Worm (Caenorhabditis elegans) whole organism, L3 larva: ENCODE results near the gene B0034.1.

Experiments
- R02D3.7 ChIP-seq: fragments of 150-350 bp; optimal IDR thresholded peaks from 2 replicates; lab custom pipeline; 2014; ENCODE audit warnings: missing biosample characterization, missing genetic modification characterization
- ama-1 ChIP-seq: fragments of 150-350 bp; optimal IDR thresholded peaks from 2 replicates; lab custom pipeline; 2018
- ceh-16 ChIP-seq: sonication (generic microtip); optimal IDR thresholded peaks from 2 replicates; lab custom pipeline; 2017; ENCODE audit warnings: missing biosample characterization, missing genetic modification characterization
- ceh-28 ChIP-seq: fragments of 150-350 bp; optimal IDR thresholded peaks from 2 replicates; lab custom pipeline; 2014; ENCODE audit warnings: missing biosample characterization, missing genetic modification reagents, missing genetic modification characterization
- ceh-82 ChIP-seq: fragments of 150-350 bp; optimal IDR thresholded peaks from 2 replicates; lab custom pipeline; 2014; ENCODE audit warnings: missing biosample characterization, missing genetic modification characterization
- ceh-9 ChIP-seq: sonication (generic microtip); optimal IDR thresholded peaks from 2 replicates; lab custom pipeline; 2018; ENCODE audit warnings: missing biosample characterization, missing genetic modification characterization
- daf-12 ChIP-seq: fragments of 150-350 bp; optimal IDR thresholded peaks from 2 replicates; lab custom pipeline; 2014; ENCODE audit warnings: missing biosample characterization, missing genetic modification reagents, missing genetic modification characterization
- egl-5 ChIP-seq: fragments of 150-350 bp; optimal IDR thresholded peaks from 2 replicates; lab custom pipeline; 2017; ENCODE audit warnings: missing biosample characterization, missing genetic modification reagents, missing genetic modification characterization, inconsistent platforms
- elt-1 ChIP-seq: fragments of 150-350 bp; optimal IDR thresholded peaks from 2 replicates; lab custom pipeline; 2014; ENCODE audit warnings: missing biosample characterization, missing genetic modification characterization
- eor-1 ChIP-seq, 2 experiments: fragments of 150-350 bp; optimal IDR thresholded peaks; 2 replicates each; lab custom pipeline; 2014 to 2018; ENCODE audit warnings: missing biosample characterization in 2 of 2, missing genetic modification characterization in 2 of 2
- fkh-10 ChIP-seq: sonication (generic microtip); optimal IDR thresholded peaks from 2 replicates; lab custom pipeline; 2017; ENCODE audit warnings: missing biosample characterization, missing genetic modification reagents, missing genetic modification characterization
- fos-1 ChIP-seq: fragments of 150-350 bp; optimal IDR thresholded peaks from 2 replicates; lab custom pipeline; 2014; ENCODE audit warnings: missing biosample characterization, missing genetic modification characterization
- hmg-11 ChIP-seq: sonication (generic microtip); optimal IDR thresholded peaks from 2 replicates; lab custom pipeline; 2016; ENCODE audit warnings: missing genetic modification characterization, missing compliant biosample characterization
- jun-1 ChIP-seq: fragments of 150-350 bp; optimal IDR thresholded peaks from 2 replicates; lab custom pipeline; 2014; ENCODE audit warnings: missing biosample characterization, missing genetic modification reagents, missing genetic modification characterization
- lin-39 ChIP-seq: fragments of 150-350 bp; optimal IDR thresholded peaks from 2 replicates; lab custom pipeline; 2018; ENCODE audit warnings: missing biosample characterization, missing genetic modification reagents, missing genetic modification characterization
- lsy-12 ChIP-seq: sonication (generic microtip); optimal IDR thresholded peaks from 2 replicates; lab custom pipeline; 2016; ENCODE audit warnings: mild to moderate bottlenecking, missing genetic modification characterization, missing compliant biosample characterization
- mdl-1 ChIP-seq: fragments of 150-350 bp; optimal IDR thresholded peaks from 2 replicates; lab custom pipeline; 2014; ENCODE audit warnings: missing biosample characterization, missing genetic modification characterization
- mml-1 ChIP-seq: fragments of 150-350 bp; sonication (generic microtip); optimal IDR thresholded peaks from 3 replicates; lab custom pipeline; 2014; ENCODE audit warnings: missing biosample characterization, missing genetic modification characterization
- nfya-1 ChIP-seq: sonication (generic microtip); optimal IDR thresholded peaks from 2 replicates; lab custom pipeline; 2017; ENCODE audit warnings: missing genetic modification characterization, mild to moderate bottlenecking, missing compliant biosample characterization, antibody characterized with exemption, moderate library complexity; ENCODE audit not compliant: insufficient read depth
- nhr-11 ChIP-seq: fragments of 150-350 bp; optimal IDR thresholded peaks from 2 replicates; lab custom pipeline; 2014; ENCODE audit warnings: missing biosample characterization, missing genetic modification characterization
- nhr-12 ChIP-seq: fragments of 150-350 bp; optimal IDR thresholded peaks from 2 replicates; lab custom pipeline; 2014; ENCODE audit warnings: missing biosample characterization, missing genetic modification characterization
- nhr-23 ChIP-seq: fragments of 150-350 bp; optimal IDR thresholded peaks from 2 replicates; lab custom pipeline; 2014; ENCODE audit warnings: missing biosample characterization, missing genetic modification reagents, missing genetic modification characterization
- nhr-25 ChIP-seq: sonication (generic microtip); optimal IDR thresholded peaks from 2 replicates; lab custom pipeline; 2017; ENCODE audit warnings: missing biosample characterization, missing genetic modification characterization
- nhr-67 ChIP-seq: fragments of 150-350 bp; optimal IDR thresholded peaks from 2 replicates; lab custom pipeline; 2014; ENCODE audit warnings: missing biosample characterization, missing genetic modification characterization
- nhr-77 ChIP-seq: fragments of 150-350 bp; optimal IDR thresholded peaks from 2 replicates; lab custom pipeline; 2014; ENCODE audit warnings: missing biosample characterization, missing genetic modification characterization
- pqm-1 ChIP-seq: fragments of 150-350 bp; optimal IDR thresholded peaks from 2 replicates; lab custom pipeline; 2017; ENCODE audit warnings: missing biosample characterization, missing genetic modification characterization, inconsistent platforms
- sea-2 ChIP-seq: fragments of 150-350 bp; sonication (generic microtip); optimal IDR thresholded peaks from 4 replicates; lab custom pipeline; 2014; ENCODE audit warnings: missing biosample characterization, missing genetic modification reagents, missing genetic modification characterization
- skn-1 ChIP-seq: fragments of 150-350 bp; optimal IDR thresholded peaks from 2 replicates; lab custom pipeline; 2014; ENCODE audit warnings: missing biosample characterization, missing genetic modification characterization
- tbx-2 ChIP-seq: sonication (generic microtip); optimal IDR thresholded peaks from 2 replicates; lab custom pipeline; 2016; ENCODE audit warnings: mild to moderate bottlenecking, missing genetic modification characterization, missing compliant biosample characterization
- unc-39 ChIP-seq: sonication (generic microtip); optimal IDR thresholded peaks from 4 replicates; lab custom pipeline; 2017; ENCODE audit warnings: missing biosample characterization, missing genetic modification characterization
- unc-62 ChIP-seq: fragments of 150-350 bp; sonication (generic microtip); optimal IDR thresholded peaks from 4 replicates; lab custom pipeline; 2014; ENCODE audit warnings: missing biosample characterization, missing genetic modification reagents, missing genetic modification characterization
- ztf-4 ChIP-seq: fragments of 150-350 bp; optimal IDR thresholded peaks from 2 replicates; lab custom pipeline; 2014; ENCODE audit warnings: missing biosample characterization, missing genetic modification characterization

The B0034.1 gene

DNA sequence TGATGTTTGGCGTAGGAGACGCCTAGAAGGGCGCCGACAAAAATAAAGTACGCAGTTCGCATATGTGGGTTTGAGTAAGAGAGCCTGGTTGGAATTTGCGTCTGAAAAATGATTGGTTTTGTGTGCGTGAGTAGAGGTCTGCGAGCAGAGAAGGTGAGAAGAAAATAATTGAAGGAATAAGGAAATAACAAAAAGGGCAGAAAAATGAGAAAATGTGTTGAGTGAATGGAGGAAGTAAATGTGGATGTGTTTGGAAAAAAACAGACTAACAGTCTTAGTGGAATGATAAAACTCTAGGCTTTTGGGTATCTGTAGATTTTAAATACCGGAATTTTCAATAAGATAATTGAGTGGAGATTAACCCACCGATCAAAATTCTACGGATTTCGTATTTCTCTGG is 11.6 kb upstream of the B0034.1 start, which contains the start of gene casy-1:
casy-1 (minus strand) TSS at position 101 of the 400 bp plus-strand sequence.
- TF ChIP-seq hmg-11 (tag; lab: Kevin White, UChicago) = no peak
- no peak for TF ChIP-seq unc-62 (GFP tag; lab: Kevin White, UChicago)
- TF ChIP-seq ceh-9 (tag; lab: Kevin White, UChicago) = no peak
- TF ChIP-seq ztf-4 (tag; lab: Kevin White, UChicago) = no peak
- no peak for TF ChIP-seq ama-1
- TF ChIP-seq, all 47 proteins: peak for 0

DNA sequence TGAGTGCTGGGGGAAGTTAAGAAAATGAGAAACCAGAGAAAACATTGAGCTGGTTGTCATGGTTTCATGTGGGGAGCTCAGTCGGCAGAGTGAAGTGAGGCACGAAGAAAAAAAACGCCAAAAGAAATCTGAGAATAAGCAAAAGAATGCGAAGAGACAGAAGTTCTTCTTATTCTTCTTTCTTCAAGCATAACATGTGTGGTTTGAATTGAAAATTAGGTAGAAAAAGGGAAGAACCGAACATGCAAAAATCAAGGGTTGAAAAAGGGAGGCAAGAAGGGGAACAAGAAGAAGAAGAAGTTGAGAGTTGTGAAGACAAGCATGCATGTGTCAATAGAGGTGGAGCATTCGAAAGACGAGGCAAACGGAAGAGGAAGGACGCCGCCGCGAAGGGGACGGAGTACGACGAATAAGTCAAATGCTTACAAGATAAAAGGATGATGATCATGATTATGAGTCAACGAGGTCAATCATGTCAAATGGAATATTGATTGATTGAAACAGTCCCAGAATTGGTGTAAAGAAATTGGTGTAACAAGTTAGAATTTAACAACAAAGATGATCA is 10.3 kb upstream of the B0034.1 start:
- TF ChIP-seq R02D3.7 (tag; lab: Kevin White, UChicago) (no peak), hmg-11 (tag; lab: Kevin White, UChicago) (peak; percentile 21), fkh-10 (GFP tag; lab: Kevin White, UChicago) (peak; percentile 54)
- TF ChIP-seq, all 47 proteins: peak for 2

DNA sequence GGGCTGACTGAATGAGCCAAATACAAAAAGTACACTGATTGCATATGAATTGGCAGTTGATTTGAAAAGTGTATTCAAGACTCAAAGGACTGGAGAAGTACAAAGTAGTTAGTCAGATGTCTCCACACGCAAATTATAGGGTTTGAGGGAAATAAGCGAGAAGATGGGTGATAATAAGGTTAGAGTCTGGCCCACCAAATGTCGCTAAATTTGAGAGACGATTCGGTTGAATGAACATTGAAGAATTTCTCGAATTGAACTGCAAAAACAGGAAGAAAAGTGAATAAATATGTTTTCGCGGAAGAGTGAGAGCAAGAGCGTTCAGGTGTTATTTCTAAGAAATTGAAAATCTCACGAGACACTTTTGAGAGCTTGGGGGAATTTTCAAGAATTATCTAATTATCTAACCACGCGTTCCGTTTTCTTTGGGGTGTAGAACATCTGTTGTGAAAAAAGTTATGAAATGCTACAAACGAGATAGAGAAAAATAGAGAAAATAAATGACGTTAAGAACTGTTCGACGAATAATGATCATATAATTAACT is 8.5 kb upstream of the B0034.1 start:
- no peak for TF ChIP-seq nhr-77 (tag; lab: Kevin White, UChicago)
- no peak for TF ChIP-seq lsy-12
- TF ChIP-seq elt-1 (tag; lab: Kevin White, UChicago) = no peak
- TF ChIP-seq nhr-12 (tag; lab: Kevin White, UChicago) = no peak
- no peak for TF ChIP-seq daf-12 (tag; lab: Kevin White, UChicago)
- TF ChIP-seq unc-62 (GFP tag; lab: Kevin White, UChicago) = no peak
- TF ChIP-seq eor-1 (tag; optimal IDR thresholded peaks at IDR 0.05; lab: Kevin White, UChicago) = no peak

DNA sequence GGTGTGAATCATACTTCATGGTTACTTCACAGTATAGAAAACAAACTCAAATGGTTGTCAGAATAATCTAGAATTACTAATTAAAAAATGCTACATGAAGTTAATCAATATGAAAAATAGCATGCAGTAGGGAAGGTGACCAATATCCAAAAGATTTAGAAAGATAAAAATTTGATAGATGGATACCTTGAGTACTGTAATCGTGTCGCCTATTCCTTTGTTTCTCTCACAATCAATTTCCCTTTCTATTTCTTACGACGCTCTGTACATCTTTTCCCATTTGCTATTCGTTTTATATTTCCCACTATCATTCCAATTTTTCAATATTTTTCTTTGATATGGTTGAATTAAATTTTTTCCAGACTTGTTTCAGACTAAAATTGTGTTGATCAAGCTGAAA is 6.8 kb upstream of the B0034.1 start, which contains the start of gene B0034.7:
B0034.7 (plus strand) TSS at position 301 of the 400 bp plus-strand sequence.
- no peak for TF ChIP-seq lin-39 (tag; lab: Kevin White, UChicago)
- no peak for TF ChIP-seq tbx-2 (tag; lab: Kevin White, UChicago)
- no peak for TF ChIP-seq nhr-25
- TF ChIP-seq ceh-16 (tag; lab: Kevin White, UChicago) = no peak
- no peak for TF ChIP-seq nhr-23 (tag; lab: Kevin White, UChicago)
- TF ChIP-seq fkh-10 (GFP tag; lab: Kevin White, UChicago) = no peak
- no peak for TF ChIP-seq ceh-9 (tag; lab: Kevin White, UChicago)
- no peak for TF ChIP-seq pqm-1

DNA sequence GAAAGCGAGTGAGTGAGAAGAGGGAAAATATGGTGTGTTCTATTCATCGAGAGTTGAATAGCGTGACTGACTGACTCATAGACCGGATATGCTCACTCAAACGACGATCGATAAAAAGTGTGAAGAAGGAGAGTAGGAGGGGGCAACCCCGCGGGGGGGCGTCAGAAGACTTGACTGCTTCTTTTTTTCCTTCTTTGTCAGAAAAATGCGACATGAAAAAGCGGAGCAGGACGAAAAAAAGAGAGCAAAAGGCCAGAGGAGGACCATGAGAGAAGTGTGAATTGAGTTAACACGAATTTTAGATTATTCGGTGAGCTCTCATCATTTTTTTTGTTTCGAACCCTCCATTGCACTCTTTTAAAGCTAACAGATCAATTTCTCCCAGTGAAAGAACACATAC is 5.8 kb upstream of the B0034.1 start:
- no peak for TF ChIP-seq elt-1 (tag; lab: Kevin White, UChicago)
- no peak for TF ChIP-seq skn-1 (tag; lab: Kevin White, UChicago)
- peak; percentile 20 for TF ChIP-seq fkh-10 (GFP tag; lab: Kevin White, UChicago)
- no peak for TF ChIP-seq nhr-25
- TF ChIP-seq mdl-1 = no peak
- TF ChIP-seq nhr-11 (tag; lab: Kevin White, UChicago) = no peak
- no peak for TF ChIP-seq jun-1 (tag; lab: Kevin White, UChicago)
- TF ChIP-seq ceh-16 (tag; lab: Kevin White, UChicago) = no peak
- TF ChIP-seq R02D3.7 (tag; lab: Kevin White, UChicago) = no peak
- TF ChIP-seq daf-12 (tag; lab: Kevin White, UChicago) = no peak
- TF ChIP-seq nfya-1 (tag; lab: Kevin White, UChicago) = peak; percentile 45
- TF ChIP-seq mml-1 (tag; lab: Kevin White, UChicago) = no peak
- no peak for TF ChIP-seq ceh-9 (tag; lab: Kevin White, UChicago)
- no peak for TF ChIP-seq ceh-82 (tag; lab: Kevin White, UChicago)
- no peak for TF ChIP-seq nhr-67 (tag; lab: Kevin White, UChicago)
- TF ChIP-seq sea-2 = no peak
- no peak for TF ChIP-seq fos-1 (tag; lab: Kevin White, UChicago)
- peak; percentile 20 for TF ChIP-seq hmg-11 (tag; lab: Kevin White, UChicago)

DNA sequence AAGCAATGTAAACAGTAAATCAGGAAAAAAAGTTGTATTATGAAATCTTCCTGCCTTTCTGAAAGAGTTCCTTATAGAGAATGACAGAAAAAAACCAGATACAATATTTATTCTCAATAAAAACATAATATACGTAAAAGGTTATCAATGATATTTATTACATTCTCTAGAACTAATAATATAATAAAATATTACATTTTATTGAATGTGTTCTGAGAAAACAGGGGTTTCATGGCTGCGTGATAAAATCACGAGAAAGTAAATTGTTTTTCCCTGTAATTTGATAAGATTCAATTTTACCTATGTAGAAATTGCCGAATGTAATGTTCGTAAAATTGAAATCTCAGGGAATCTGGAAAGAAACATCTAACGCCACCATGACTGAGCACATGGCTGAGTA is 3.2 kb upstream of the B0034.1 start:
- TF ChIP-seq lin-39 (tag; lab: Kevin White, UChicago) (no peak), unc-39 (no peak), egl-5 (tag; lab: Kevin White, UChicago) (no peak), ceh-28 (tag; lab: Kevin White, UChicago) (no peak)
